Worm (Caenorhabditis elegans) whole organism, mixed stage, embryonic: Measurements from ENCODE around the gene nep-21.
"Not testable (repeated sequence)": the region's sequence is repeated elsewhere in the genome, so short reads cannot be mapped to it uniquely, and the experiment has no call there.

ENCODE experiments used
- elt-1 ChIP-seq: sonication (generic microtip); optimal IDR thresholded peaks from 2 replicates; lab custom pipeline; 2017; ENCODE audit warnings: missing genetic modification characterization, mild to moderate bottlenecking, missing compliant biosample characterization, antibody characterized with exemption, moderate library complexity, borderline replicate concordance; ENCODE audit not compliant: insufficient read depth
- mep-1 ChIP-seq: fragments of 150-350 bp; optimal IDR thresholded peaks from 2 replicates; lab custom pipeline; 2017; ENCODE audit warnings: missing biosample characterization, missing genetic modification reagents, missing genetic modification characterization, inconsistent platforms
- nhr-2 ChIP-seq: fragments of 150-350 bp; optimal IDR thresholded peaks from 2 replicates; lab custom pipeline; 2014; ENCODE audit warnings: missing biosample characterization, missing genetic modification characterization
- nhr-237 ChIP-seq: fragments of 150-350 bp; optimal IDR thresholded peaks from 2 replicates; lab custom pipeline; 2014; ENCODE audit warnings: missing biosample characterization, missing genetic modification characterization
- nhr-28 ChIP-seq: fragments of 150-350 bp; optimal IDR thresholded peaks from 2 replicates; lab custom pipeline; 2014; ENCODE audit warnings: missing biosample characterization, missing genetic modification characterization
- nhr-76 ChIP-seq: sonication (generic microtip); optimal IDR thresholded peaks from 2 replicates; lab custom pipeline; 2017; ENCODE audit warnings: missing biosample characterization, missing genetic modification characterization
- pha-4 ChIP-seq: fragments of 150-350 bp; optimal IDR thresholded peaks from 2 replicates; lab custom pipeline; 2018; ENCODE audit warnings: missing biosample characterization, missing genetic modification reagents, missing genetic modification characterization
- unc-39 ChIP-seq: fragments of 150-350 bp; optimal IDR thresholded peaks from 2 replicates; lab custom pipeline; 2014; ENCODE audit warnings: missing biosample characterization, missing genetic modification characterization

- not testable (repeated sequence) for TF ChIP-seq nhr-2 (tag; lab: Kevin White, UChicago); nhr-237 (tag; lab: Kevin White, UChicago); nhr-76 (tag; lab: Kevin White, UChicago); mep-1 (tag; lab: Kevin White, UChicago); pha-4 (tag; lab: Kevin White, UChicago); nhr-28 (tag; lab: Kevin White, UChicago); elt-1; unc-39 (tag; lab: Kevin White, UChicago)
Observed at ce11 chrV:14274268-14274667, 48.0 kb upstream of the nep-21 start, which contains the start of gene F40G12.7.
